Worm (Caenorhabditis elegans) whole organism, young adult: ENCODE data around the gene lhfp-4.

Experiments used
- B0336.3 ChIP-seq: fragments of 200-800 bp; sonication (Bioruptor generic); IDR thresholded peaks from 2 replicates; pipeline ENCODE4 v1.3.6; 2022; ENCODE audit warnings: missing genetic modification characterization, missing compliant biosample characterization
- F33H1.4 ChIP-seq: fragments of 200-800 bp; sonication (Bioruptor generic); IDR thresholded peaks from 2 replicates; pipeline ENCODE4 v1.3.6; 2022; ENCODE audit warnings: missing genetic modification reagents, missing genetic modification characterization, missing compliant biosample characterization
- F37B4.10 ChIP-seq: fragments of 200-800 bp; sonication (Bioruptor generic); IDR thresholded peaks from 2 replicates; pipeline ENCODE4 v1.3.6; 2022; ENCODE audit warnings: missing genetic modification characterization, missing compliant biosample characterization
- F52B5.7 ChIP-seq: sonication (generic microtip); optimal IDR thresholded peaks from 2 replicates; lab custom pipeline; 2016; ENCODE audit warnings: mild to moderate bottlenecking, missing genetic modification characterization, missing compliant biosample characterization
- F55B11.4 ChIP-seq: sonication (generic microtip); optimal IDR thresholded peaks from 2 replicates; lab custom pipeline; 2016; ENCODE audit warnings: missing compliant biosample characterization, missing genetic modification characterization, borderline replicate concordance; ENCODE audit not compliant: insufficient read depth
- Y53F4B.3 ChIP-seq: fragments of 200-800 bp; sonication (Bioruptor generic); IDR thresholded peaks from 2 replicates; pipeline ENCODE4 v1.3.6; 2022; ENCODE audit warnings: missing genetic modification reagents, missing genetic modification characterization, missing compliant biosample characterization
- Y67H2A.10 ChIP-seq: fragments of 200-800 bp; sonication (Bioruptor generic); conservative IDR thresholded peaks from 2 replicates; pipeline ENCODE4 v1.3.6; 2022; ENCODE audit warnings: missing genetic modification reagents, missing genetic modification characterization, missing compliant biosample characterization
- Y79H2A.3 ChIP-seq: fragments of 200-800 bp; sonication (Bioruptor generic); conservative IDR thresholded peaks from 2 replicates; pipeline ENCODE4 v1.3.6; 2022; ENCODE audit warnings: missing genetic modification reagents, missing genetic modification characterization, missing compliant biosample characterization
- ZK185.1 ChIP-seq: sonication (generic microtip); optimal IDR thresholded peaks from 2 replicates; lab custom pipeline; 2016; ENCODE audit warnings: mild to moderate bottlenecking, missing genetic modification characterization, missing compliant biosample characterization; ENCODE audit not compliant: poor library complexity, severe bottlenecking
- aptf-2 ChIP-seq: fragments of 200-800 bp; sonication (Bioruptor generic); conservative IDR thresholded peaks from 2 replicates; pipeline ENCODE4 v1.3.6; 2022; ENCODE audit warnings: missing genetic modification reagents, missing genetic modification characterization, missing compliant biosample characterization
- bed-2 ChIP-seq: fragments of 200-800 bp; sonication (Bioruptor generic); IDR thresholded peaks from 2 replicates; pipeline ENCODE4 v1.3.6; 2022; ENCODE audit warnings: missing genetic modification reagents, missing genetic modification characterization, missing compliant biosample characterization
- cebp-1 ChIP-seq, 2 experiments: fragments of 200-800 bp in 1 of 2; sonication (Bioruptor generic) in 1 of 2; sonication (generic microtip) in 1 of 2; IDR thresholded peaks in 1 of 2; optimal IDR thresholded peaks in 1 of 2; 2 replicates each; pipeline versions ENCODE4 v1.3.6 to Lab custom; 2017 to 2022; ENCODE audit warnings: missing compliant biosample characterization in 2 of 2, missing genetic modification characterization in 2 of 2, mild to moderate bottlenecking in 1 of 2, missing genetic modification reagents in 1 of 2, moderate library complexity in 1 of 2
- ceh-27 ChIP-seq: fragments of 200-800 bp; sonication (Bioruptor generic); optimal IDR thresholded peaks from 2 replicates; lab custom pipeline; 2018; ENCODE audit warnings: mild to moderate bottlenecking, missing genetic modification characterization, moderate library complexity, missing compliant biosample characterization
- dpff-1 ChIP-seq: sonication (generic microtip); optimal IDR thresholded peaks from 2 replicates; lab custom pipeline; 2017; ENCODE audit warnings: mild to moderate bottlenecking, missing genetic modification characterization, missing compliant biosample characterization
- dpl-1 ChIP-seq: fragments of 150-350 bp; optimal IDR thresholded peaks from 2 replicates; lab custom pipeline; 2014; ENCODE audit warnings: missing biosample characterization, missing genetic modification reagents, missing genetic modification characterization
- egl-18 ChIP-seq: fragments of 200-800 bp; sonication (Bioruptor generic); IDR thresholded peaks from 2 replicates; pipeline ENCODE4 v1.3.6; 2022; ENCODE audit warnings: missing genetic modification reagents, missing genetic modification characterization, missing compliant biosample characterization
- ekl-4 ChIP-seq: fragments of 200-800 bp; sonication (Bioruptor generic); IDR thresholded peaks from 2 replicates; pipeline ENCODE4 v1.3.6; 2022; ENCODE audit warnings: missing genetic modification reagents, missing genetic modification characterization, missing compliant biosample characterization
- fkh-3 ChIP-seq: sonication (generic microtip); optimal IDR thresholded peaks from 2 replicates; lab custom pipeline; 2016; ENCODE audit warnings: mild to moderate bottlenecking, missing genetic modification characterization, missing compliant biosample characterization
- gei-17 ChIP-seq: fragments of 200-800 bp; sonication (Bioruptor generic); optimal IDR thresholded peaks from 2 replicates; lab custom pipeline; 2018; ENCODE audit warnings: mild to moderate bottlenecking, missing genetic modification characterization, missing compliant biosample characterization
- hlh-12 ChIP-seq: sonication (generic microtip); optimal IDR thresholded peaks from 2 replicates; lab custom pipeline; 2016; ENCODE audit warnings: missing genetic modification characterization, missing compliant biosample characterization
- hlh-26 ChIP-seq: fragments of 200-800 bp; sonication (Bioruptor generic); conservative IDR thresholded peaks from 2 replicates; pipeline ENCODE4 v1.3.6; 2022; ENCODE audit warnings: missing genetic modification reagents, missing genetic modification characterization, missing compliant biosample characterization
- hmg-1.2 ChIP-seq: fragments of 200-800 bp; sonication (Bioruptor generic); IDR thresholded peaks from 2 replicates; pipeline ENCODE4 v1.3.6; 2022; ENCODE audit warnings: missing genetic modification reagents, missing genetic modification characterization, missing compliant biosample characterization
- hmg-20 ChIP-seq: fragments of 200-800 bp; sonication (Bioruptor generic); IDR thresholded peaks from 2 replicates; pipeline ENCODE4 v1.3.6; 2022; ENCODE audit warnings: missing genetic modification reagents, missing genetic modification characterization, missing compliant biosample characterization
- let-526 ChIP-seq: fragments of 200-800 bp; sonication (Bioruptor generic); IDR thresholded peaks from 2 replicates; pipeline ENCODE4 v1.3.6; 2022; ENCODE audit warnings: missing genetic modification reagents, missing genetic modification characterization, missing compliant biosample characterization
- lin-40 ChIP-seq: sonication (generic microtip); optimal IDR thresholded peaks from 2 replicates; lab custom pipeline; 2016; ENCODE audit warnings: missing genetic modification characterization, mild to moderate bottlenecking, missing compliant biosample characterization, missing genotype, missing genetic modification reagents
- lin-54 ChIP-seq: fragments of 200-800 bp; sonication (Bioruptor generic); optimal IDR thresholded peaks from 2 replicates; lab custom pipeline; 2018; ENCODE audit warnings: mild to moderate bottlenecking, missing genetic modification characterization, missing compliant biosample characterization
- lir-1 ChIP-seq: fragments of 200-800 bp; sonication (Bioruptor generic); conservative IDR thresholded peaks from 2 replicates; pipeline ENCODE4 v1.3.6; 2022; ENCODE audit warnings: missing genetic modification reagents, missing genetic modification characterization, missing compliant biosample characterization
- lsl-1 ChIP-seq: fragments of 200-800 bp; sonication (Bioruptor generic); optimal IDR thresholded peaks from 2 replicates; lab custom pipeline; 2018; ENCODE audit warnings: mild to moderate bottlenecking, missing genetic modification characterization, moderate library complexity, missing compliant biosample characterization
- lsy-27 ChIP-seq: sonication (generic microtip); optimal IDR thresholded peaks from 2 replicates; lab custom pipeline; 2017; ENCODE audit warnings: missing genetic modification characterization, mild to moderate bottlenecking, missing compliant biosample characterization, antibody characterized with exemption, missing genotype, borderline replicate concordance; ENCODE audit not compliant: insufficient read depth
- madf-3 ChIP-seq: fragments of 200-800 bp; sonication (Bioruptor generic); IDR thresholded peaks from 2 replicates; pipeline ENCODE4 v1.3.6; 2022; ENCODE audit warnings: missing genetic modification reagents, missing genetic modification characterization, missing compliant biosample characterization
- madf-8 ChIP-seq: fragments of 200-800 bp; sonication (Bioruptor generic); conservative IDR thresholded peaks from 2 replicates; pipeline ENCODE4 v1.3.6; 2022; ENCODE audit warnings: missing genetic modification reagents, missing genetic modification characterization, missing compliant biosample characterization
- mcd-1 ChIP-seq: fragments of 200-800 bp; sonication (Bioruptor generic); IDR thresholded peaks from 2 replicates; pipeline ENCODE4 v1.3.6; 2022; ENCODE audit warnings: missing genetic modification reagents, missing genetic modification characterization, missing compliant biosample characterization
- mel-28 ChIP-seq: sonication (generic microtip); optimal IDR thresholded peaks from 2 replicates; lab custom pipeline; 2016; ENCODE audit warnings: borderline replicate concordance, mild to moderate bottlenecking, missing genetic modification characterization, missing compliant biosample characterization
- mes-4 ChIP-seq: sonication (generic microtip); optimal IDR thresholded peaks from 2 replicates; lab custom pipeline; 2016; ENCODE audit warnings: missing genotype, missing genetic modification characterization, missing compliant biosample characterization
- nfya-2 ChIP-seq: fragments of 200-800 bp; sonication (Bioruptor generic); IDR thresholded peaks from 2 replicates; pipeline ENCODE4 v1.3.6; 2022; ENCODE audit warnings: missing genetic modification reagents, missing genetic modification characterization, missing compliant biosample characterization
- pbrm-1 ChIP-seq: fragments of 200-800 bp; sonication (Bioruptor generic); IDR thresholded peaks from 2 replicates; pipeline ENCODE4 v1.3.6; 2022; ENCODE audit warnings: missing genetic modification reagents, missing genetic modification characterization, missing compliant biosample characterization
- rec-8 ChIP-seq, 2 experiments: sonication (generic microtip); optimal IDR thresholded peaks; 2 replicates each; lab custom pipeline; 2016; ENCODE audit warnings: mild to moderate bottlenecking in 2 of 2, missing genetic modification characterization in 2 of 2, missing genetic modification reagents in 2 of 2, missing genotype in 2 of 2, missing biosample characterization in 1 of 2, missing compliant biosample characterization in 1 of 2, moderate library complexity in 1 of 2
- rpc-1 ChIP-seq, 2 experiments: fragments of 150-350 bp in 1 of 2; sonication (generic microtip) in 1 of 2; optimal IDR thresholded peaks; 2 replicates each; lab custom pipeline; 2014 to 2018; ENCODE audit warnings: missing biosample characterization in 1 of 2, missing genetic modification characterization in 1 of 2, missing genetic modification reagents in 1 of 2, missing genotype in 1 of 2
- somi-1 ChIP-seq: fragments of 200-800 bp; sonication (Bioruptor generic); optimal IDR thresholded peaks from 2 replicates; lab custom pipeline; 2018; ENCODE audit warnings: mild to moderate bottlenecking, missing genetic modification characterization, missing compliant biosample characterization
- tbp1 ChIP-seq: fragments of 200-800 bp; sonication (Bioruptor generic); optimal IDR thresholded peaks from 2 replicates; lab custom pipeline; 2018; ENCODE audit warnings: mild to moderate bottlenecking, missing genetic modification characterization, missing compliant biosample characterization
- tbx-9 ChIP-seq: sonication (generic microtip); optimal IDR thresholded peaks from 2 replicates; lab custom pipeline; 2016; ENCODE audit warnings: borderline replicate concordance, missing genetic modification characterization, inconsistent platforms, missing compliant biosample characterization
- tlf-1 ChIP-seq: fragments of 200-800 bp; sonication (Bioruptor generic); optimal IDR thresholded peaks from 2 replicates; lab custom pipeline; 2018; ENCODE audit warnings: mild to moderate bottlenecking, missing genetic modification characterization, missing compliant biosample characterization
- zim-3 ChIP-seq: sonication (generic microtip); optimal IDR thresholded peaks from 2 replicates; lab custom pipeline; 2017; ENCODE audit warnings: mild to moderate bottlenecking, missing genetic modification characterization, moderate library complexity, missing compliant biosample characterization
- ztf-22 ChIP-seq: fragments of 200-800 bp; sonication (Bioruptor generic); optimal IDR thresholded peaks from 2 replicates; lab custom pipeline; 2018; ENCODE audit warnings: mild to moderate bottlenecking, missing genetic modification characterization, moderate library complexity, missing compliant biosample characterization
- ztf-3 ChIP-seq: fragments of 200-800 bp; sonication (Bioruptor generic); optimal IDR thresholded peaks from 2 replicates; lab custom pipeline; 2018; ENCODE audit warnings: mild to moderate bottlenecking, missing genetic modification characterization, missing compliant biosample characterization
- ztf-6 ChIP-seq: fragments of 200-800 bp; sonication (Bioruptor generic); IDR thresholded peaks from 2 replicates; pipeline ENCODE4 v1.3.6; 2022; ENCODE audit warnings: missing genetic modification reagents, missing genetic modification characterization, missing compliant biosample characterization

The lhfp-4 gene

ce11 chrIV:17249691-17250181 lies 25.6 kb upstream of the lhfp-4 start, which contains the start of gene eelo-2 (continued):
- TF ChIP-seq mel-28 = peak; percentile 79
- TF ChIP-seq lir-1 (GFP tag; lab: Robert Waterston, UW) = peak; percentile 95
- peak; percentile 94 for TF ChIP-seq hmg-20 (GFP tag; lab: Robert Waterston, UW)
- TF ChIP-seq ZK185.1 (tag; lab: Kevin White, UChicago) = peak; percentile 96
- TF ChIP-seq nfya-2 (GFP tag; lab: Robert Waterston, UW) = no peak
- TF ChIP-seq lin-54 (GFP tag; lab: Kevin White, UChicago) = peak; percentile 100
- TF ChIP-seq madf-8 (GFP tag; lab: Robert Waterston, UW) = peak; percentile 75
- 0 out of 2 replicates have a peak, but pooled peaks have one; percentile 30 for TF ChIP-seq Y79H2A.3
- no peak for TF ChIP-seq rpc-1 (optimal IDR thresholded peaks at IDR 0.05; lab: Kevin White, UChicago)
- TF ChIP-seq rpc-1 (tag; optimal IDR thresholded peaks at IDR 0.05; lab: Kevin White, UChicago) = no peak
- TF ChIP-seq Y67H2A.10 (GFP tag; lab: Robert Waterston, UW) = 0 out of 2 replicates have a peak, but pooled peaks have one; percentile 48
- TF ChIP-seq ztf-6 (GFP tag; lab: Robert Waterston, UW) = peak; percentile 87
- TF ChIP-seq gei-17 (GFP tag; lab: Kevin White, UChicago) = peak; percentile 86
- peak; percentile 15 for TF ChIP-seq lsy-27 (tag; lab: Kevin White, UChicago)
- TF ChIP-seq ztf-22 (GFP tag; lab: Kevin White, UChicago) = peak; percentile 85
- TF ChIP-seq Y53F4B.3 (GFP tag; lab: Robert Waterston, UW) = no peak
- peak; percentile 98 for TF ChIP-seq madf-3
- TF ChIP-seq mcd-1 = peak; percentile 100
- TF ChIP-seq hlh-12 (tag; lab: Kevin White, UChicago) = no peak
- TF ChIP-seq cebp-1 (GFP tag; IDR thresholded peaks at IDR 0.05; lab: Robert Waterston, UW) = peak; percentile 76
- peak; percentile 95 for TF ChIP-seq cebp-1 (tag; optimal IDR thresholded peaks at IDR 0.05; lab: Kevin White, UChicago)
- TF ChIP-seq ztf-3 = peak; percentile 74
- TF ChIP-seq lsl-1 (GFP tag; lab: Kevin White, UChicago) = peak; percentile 82
- TF ChIP-seq F33H1.4 = peak; percentile 80
- peak; percentile 79 for TF ChIP-seq F52B5.7 (tag; lab: Kevin White, UChicago)
- no peak for TF ChIP-seq bed-2
- TF ChIP-seq F37B4.10 (GFP tag; lab: Robert Waterston, UW) = no peak
- TF ChIP-seq zim-3 (tag; lab: Kevin White, UChicago) = peak; percentile 85
- TF ChIP-seq rec-8 (tag; optimal IDR thresholded peaks at IDR 0.05; lab: Kevin White, UChicago) = peak in 1 of 2 experiments; percentile 22
- TF ChIP-seq F55B11.4 (tag; lab: Kevin White, UChicago) = no peak
- peak; percentile 97 for TF ChIP-seq ceh-27 (GFP tag; lab: Kevin White, UChicago)
- peak; percentile 97 for TF ChIP-seq ekl-4
- peak; percentile 98 for TF ChIP-seq lin-40 (tag; lab: Kevin White, UChicago)
- peak; percentile 14 for TF ChIP-seq mes-4
- no peak for TF ChIP-seq fkh-3
- TF ChIP-seq let-526 (GFP tag; lab: Robert Waterston, UW) = peak; percentile 95
- TF ChIP-seq aptf-2 (GFP tag; lab: Robert Waterston, UW) = no peak
- TF ChIP-seq pbrm-1 (GFP tag; lab: Robert Waterston, UW) = peak; percentile 99
- TF ChIP-seq tlf-1 (GFP tag; lab: Kevin White, UChicago) = peak; percentile 98
- TF ChIP-seq egl-18 = peak; percentile 95
- no peak for TF ChIP-seq tbx-9
- TF ChIP-seq hmg-1.2 (GFP tag; lab: Robert Waterston, UW) = peak; percentile 83
- no peak for TF ChIP-seq dpff-1
- TF ChIP-seq tbp1 (GFP tag; lab: Kevin White, UChicago) = peak; percentile 81
- peak; percentile 97 for TF ChIP-seq dpl-1 (GFP tag; lab: Kevin White, UChicago)
- TF ChIP-seq B0336.3 (GFP tag; lab: Robert Waterston, UW) = peak; percentile 99
- peak; percentile 92 for TF ChIP-seq somi-1
- no peak for TF ChIP-seq hlh-26
